Worm (Caenorhabditis elegans) whole organism, midembryonic: ENCODE results near the gene zipt-9.

Experiments used
- T22C8.4 ChIP-seq: fragments of 200-800 bp; sonication (Bioruptor generic); IDR thresholded peaks from 2 replicates; pipeline ENCODE4 v1.3.6; 2022; ENCODE audit warnings: missing genetic modification characterization, missing compliant biosample characterization
- flt-1 ChIP-seq: fragments of 200-800 bp; sonication (Bioruptor generic); IDR thresholded peaks from 2 replicates; pipeline ENCODE4 v1.3.6; 2022; ENCODE audit warnings: missing genetic modification characterization, missing compliant biosample characterization
- klf-2 ChIP-seq: fragments of 200-800 bp; sonication (Bioruptor generic); conservative IDR thresholded peaks from 2 replicates; pipeline ENCODE4 v1.3.6; 2022; ENCODE audit warnings: missing genetic modification reagents, missing genetic modification characterization, missing compliant biosample characterization
- med-1 ChIP-seq: sonication (generic microtip); optimal IDR thresholded peaks from 2 replicates; lab custom pipeline; 2017; ENCODE audit warnings: missing genetic modification characterization, mild to moderate bottlenecking, missing compliant biosample characterization, antibody characterized with exemption, missing genetic modification reagents; ENCODE audit not compliant: insufficient read depth
- ref-1 ChIP-seq: fragments of 200-800 bp; sonication (Bioruptor generic); conservative IDR thresholded peaks from 2 replicates; pipeline ENCODE4 v1.3.6; 2022; ENCODE audit warnings: missing genetic modification reagents, missing genetic modification characterization, missing compliant biosample characterization
- tab-1 ChIP-seq: fragments of 200-800 bp; sonication (Bioruptor generic); IDR thresholded peaks from 2 replicates; pipeline ENCODE4 v1.3.6; 2022; ENCODE audit warnings: missing genetic modification characterization, missing compliant biosample characterization
- ztf-23 ChIP-seq: fragments of 200-800 bp; sonication (Bioruptor generic); IDR thresholded peaks from 2 replicates; pipeline ENCODE4 v1.3.6; 2022; ENCODE audit warnings: missing genetic modification reagents, missing genetic modification characterization, missing compliant biosample characterization
- ztf-29 ChIP-seq: fragments of 200-800 bp; sonication (Bioruptor generic); IDR thresholded peaks from 2 replicates; pipeline ENCODE4 v1.3.6; 2022; ENCODE audit warnings: missing genetic modification reagents, missing genetic modification characterization, missing compliant biosample characterization

DNA sequence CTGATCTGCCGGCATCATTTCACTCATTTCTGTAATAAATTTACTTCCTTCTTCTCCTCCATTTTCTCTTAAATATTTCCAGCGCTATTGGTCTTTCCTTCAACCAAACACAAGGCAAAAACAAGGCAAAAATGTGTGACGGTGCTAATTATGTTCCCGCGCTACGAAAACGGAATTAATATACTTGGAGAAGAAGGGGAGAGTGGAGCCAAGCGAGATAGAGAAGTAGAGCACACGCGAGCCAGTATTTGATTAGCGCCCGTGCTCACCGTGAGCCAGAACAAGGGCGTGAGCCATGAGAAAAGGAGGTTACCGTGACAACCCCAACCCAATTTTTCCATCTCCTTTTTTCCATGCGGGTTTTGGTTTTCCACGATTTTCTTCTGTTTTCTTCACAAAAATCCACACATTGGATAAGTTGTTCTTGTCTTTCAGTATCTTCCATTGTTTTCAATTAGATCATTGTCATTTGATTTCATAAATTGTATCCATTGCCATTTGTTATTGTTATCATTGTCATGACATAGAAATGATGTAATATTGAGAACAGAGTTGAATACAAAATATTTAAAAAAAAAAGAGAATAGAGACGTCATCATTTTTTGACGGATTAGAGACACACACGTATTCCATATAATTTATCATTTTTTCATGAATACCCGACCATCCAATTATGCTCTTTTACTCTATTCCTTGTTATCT is 47.5 kb upstream of the zipt-9 start, which contains the start of gene F20G2.6:
- no peak for TF ChIP-seq klf-2 (GFP tag; lab: Robert Waterston, UW)
- TF ChIP-seq flt-1 (GFP tag; lab: Robert Waterston, UW), result no peak
- no peak for TF ChIP-seq ref-1 (GFP tag; lab: Robert Waterston, UW)
- TF ChIP-seq tab-1, result no peak
- no peak for TF ChIP-seq med-1 (GFP tag; lab: Kevin White, UChicago)
- no peak for TF ChIP-seq ztf-29
- TF ChIP-seq T22C8.4 (GFP tag; lab: Robert Waterston, UW), result no peak
- TF ChIP-seq ztf-23 (GFP tag; lab: Robert Waterston, UW), result no peak
